Fruit fly (Drosophila melanogaster) whole organism, embryonic: ENCODE measurements around the gene CG6040.

Experiments used
- CG11093 ChIP-seq: fragments of 200-800 bp; sonication (Bioruptor generic); IDR thresholded peaks from 3 replicates; pipeline ENCODE4 v1.3.6; 2022; ENCODE audit warnings: missing biosample characterization, missing genetic modification characterization
- CG11560 ChIP-seq: fragments of 200-800 bp; sonication (Bioruptor generic); IDR thresholded peaks from 3 replicates; pipeline ENCODE4 v1.3.6; 2022; ENCODE audit warnings: missing biosample characterization, missing genetic modification characterization
- CG12236 ChIP-seq: fragments of 200-800 bp; sonication (Bioruptor generic); optimal IDR thresholded peaks from 2 replicates; lab custom pipeline; 2016; ENCODE audit warnings: missing biosample characterization, missing genetic modification characterization
- CG1233 ChIP-seq: fragments of 200-800 bp; sonication (Bioruptor generic); optimal IDR thresholded peaks from 4 replicates; lab custom pipeline; 2018; ENCODE audit warnings: missing biosample characterization, mild to moderate bottlenecking, missing genetic modification characterization
- CG12769 ChIP-seq: fragments of 200-800 bp; sonication (Bioruptor generic); optimal IDR thresholded peaks from 2 replicates; lab custom pipeline; 2019; ENCODE audit warnings: missing biosample characterization, mild to moderate bottlenecking, missing genetic modification characterization, moderate library complexity
- CG13775 ChIP-seq: fragments of 200-800 bp; sonication (Bioruptor generic); optimal IDR thresholded peaks from 3 replicates; lab custom pipeline; 2017; ENCODE audit warnings: missing biosample characterization, mild to moderate bottlenecking, missing genetic modification characterization
- CG13894 ChIP-seq: fragments of 200-800 bp; sonication (Bioruptor generic); optimal IDR thresholded peaks from 3 replicates; lab custom pipeline; 2018; ENCODE audit warnings: missing biosample characterization, mild to moderate bottlenecking, missing genetic modification characterization, moderate library complexity
- CG14014 ChIP-seq: fragments of 200-800 bp; sonication (Bioruptor generic); IDR thresholded peaks from 2 replicates; pipeline ENCODE4 v1.3.6; 2022; ENCODE audit warnings: missing biosample characterization, missing genetic modification characterization
- CG17328 ChIP-seq: fragments of 200-800 bp; sonication (Bioruptor generic); IDR thresholded peaks from 2 replicates; pipeline ENCODE4 v1.3.6; 2022; ENCODE audit warnings: missing biosample characterization, missing genetic modification characterization
- CG17359 ChIP-seq: fragments of 200-800 bp; sonication (Bioruptor generic); optimal IDR thresholded peaks from 3 replicates; lab custom pipeline; 2018; ENCODE audit warnings: missing biosample characterization, mild to moderate bottlenecking, missing genetic modification characterization, moderate library complexity
- CG17612 ChIP-seq: fragments of 200-800 bp; sonication (Bioruptor generic); IDR thresholded peaks from 2 replicates; pipeline ENCODE4 v1.3.6; 2022; ENCODE audit warnings: missing biosample characterization, missing genetic modification characterization
- CG18619 ChIP-seq: fragments of 200-800 bp; sonication (Bioruptor generic); optimal IDR thresholded peaks from 3 replicates; lab custom pipeline; 2017; ENCODE audit warnings: missing biosample characterization, mild to moderate bottlenecking, missing genetic modification characterization
- CG2129 ChIP-seq: fragments of 200-800 bp; sonication (Bioruptor generic); IDR thresholded peaks from 2 replicates; pipeline ENCODE4 v1.3.6; 2022; ENCODE audit warnings: missing biosample characterization, missing genetic modification characterization; ENCODE audit not compliant: partially characterized antibody
- CG31441 ChIP-seq: fragments of 200-800 bp; sonication (Bioruptor generic); IDR thresholded peaks from 2 replicates; pipeline ENCODE4 v1.3.6; 2022; ENCODE audit warnings: missing biosample characterization, missing genetic modification characterization
- CG4328 ChIP-seq: fragments of 200-800 bp; sonication (Bioruptor generic); optimal IDR thresholded peaks from 3 replicates; lab custom pipeline; 2017; ENCODE audit warnings: missing biosample characterization, missing genetic modification reagents, missing genetic modification characterization
- CG4360 ChIP-seq: fragments of 200-800 bp; sonication (Bioruptor generic); IDR thresholded peaks from 2 replicates; pipeline ENCODE4 v1.3.6; 2022; ENCODE audit warnings: missing biosample characterization, missing genetic modification characterization
- CG5245 ChIP-seq: fragments of 200-800 bp; sonication (Bioruptor generic); optimal IDR thresholded peaks from 3 replicates; lab custom pipeline; 2016; ENCODE audit warnings: missing biosample characterization, missing genetic modification characterization
- CG8944 ChIP-seq: fragments of 200-800 bp; sonication (Bioruptor generic); optimal IDR thresholded peaks from 3 replicates; lab custom pipeline; 2016; ENCODE audit warnings: missing biosample characterization, missing genetic modification characterization
- CG9609 ChIP-seq: fragments of 200-800 bp; sonication (Bioruptor generic); optimal IDR thresholded peaks from 3 replicates; lab custom pipeline; 2016; ENCODE audit warnings: missing biosample characterization, missing genetic modification characterization
- CG9797 ChIP-seq: fragments of 200-800 bp; sonication (Bioruptor generic); optimal IDR thresholded peaks from 3 replicates; lab custom pipeline; 2018; ENCODE audit warnings: missing biosample characterization, mild to moderate bottlenecking, missing genetic modification characterization
- CkIIα-i1 ChIP-seq: fragments of 200-800 bp; sonication (Bioruptor generic); IDR thresholded peaks from 2 replicates; pipeline ENCODE4 v1.3.6; 2022; ENCODE audit warnings: missing biosample characterization, missing genetic modification characterization
- Ets65A ChIP-seq: fragments of 200-800 bp; sonication (Bioruptor generic); peaks from one replicate; lab custom pipeline; 2016; ENCODE audit warnings: missing biosample characterization, missing genetic modification characterization
- Hr3 ChIP-seq: fragments of 200-800 bp; sonication (Bioruptor generic); optimal IDR thresholded peaks from 3 replicates; lab custom pipeline; 2016; ENCODE audit warnings: missing biosample characterization, missing genetic modification characterization
- Hr51 ChIP-seq, 2 experiments: fragments of 200-800 bp; sonication (Bioruptor generic); optimal IDR thresholded peaks; 2 replicates in 1 of 2; 3 replicates in 1 of 2; lab custom pipeline; 2016 to 2018; ENCODE audit warnings: missing biosample characterization in 2 of 2, missing genetic modification characterization in 2 of 2, mild to moderate bottlenecking in 1 of 2, moderate library complexity in 1 of 2
- Myb ChIP-seq: fragments of 200-800 bp; sonication (Bioruptor generic); optimal IDR thresholded peaks from 2 replicates; lab custom pipeline; 2016; ENCODE audit warnings: missing biosample characterization, missing genetic modification characterization
- Nf-YB ChIP-seq: fragments of 200-800 bp; sonication (Bioruptor generic); optimal IDR thresholded peaks from 3 replicates; lab custom pipeline; 2019; ENCODE audit warnings: missing biosample characterization, mild to moderate bottlenecking, missing genetic modification characterization, moderate library complexity
- Sry-β ChIP-seq: fragments of 200-800 bp; sonication (Bioruptor generic); optimal IDR thresholded peaks from 2 replicates; lab custom pipeline; 2018; ENCODE audit warnings: missing biosample characterization, mild to moderate bottlenecking, missing genetic modification characterization, moderate library complexity
- Sry-δ ChIP-seq: fragments of 200-800 bp; sonication (Bioruptor generic); optimal IDR thresholded peaks from 2 replicates; lab custom pipeline; 2016; ENCODE audit warnings: missing biosample characterization, missing genetic modification characterization
- Vsx1 ChIP-seq: fragments of 200-800 bp; sonication (Bioruptor generic); optimal IDR thresholded peaks from 2 replicates; lab custom pipeline; 2017; ENCODE audit warnings: missing biosample characterization, mild to moderate bottlenecking, missing genetic modification characterization, missing genetic modification reagents
- Xbp1 ChIP-seq: fragments of 200-800 bp; sonication (Bioruptor generic); optimal IDR thresholded peaks from 3 replicates; lab custom pipeline; 2016; ENCODE audit warnings: missing biosample characterization, mild to moderate bottlenecking, missing genetic modification characterization
- YL-1 ChIP-seq: fragments of 200-800 bp; sonication (Bioruptor generic); optimal IDR thresholded peaks from 3 replicates; lab custom pipeline; 2017; ENCODE audit warnings: missing biosample characterization, mild to moderate bottlenecking, missing genetic modification characterization
- aop ChIP-seq: fragments of 200-800 bp; sonication (Bioruptor generic); IDR thresholded peaks from 2 replicates; pipeline ENCODE4 v1.3.6; 2022; ENCODE audit warnings: missing biosample characterization, missing genetic modification characterization
- ara ChIP-seq: fragments of 200-800 bp; sonication (Bioruptor generic); IDR thresholded peaks from 2 replicates; pipeline ENCODE4 v1.3.6; 2022; ENCODE audit warnings: missing biosample characterization, missing genetic modification characterization
- ash1 ChIP-seq: fragments of 200-800 bp; sonication (Bioruptor generic); optimal IDR thresholded peaks from 2 replicates; lab custom pipeline; 2018; ENCODE audit warnings: missing biosample characterization, mild to moderate bottlenecking, missing genetic modification characterization
- bigmax ChIP-seq: fragments of 200-800 bp; sonication (Bioruptor generic); optimal IDR thresholded peaks from 2 replicates; lab custom pipeline; 2018; ENCODE audit warnings: missing biosample characterization, mild to moderate bottlenecking, missing genetic modification characterization
- bowl ChIP-seq: fragments of 200-800 bp; sonication (Bioruptor generic); IDR thresholded peaks from 2 replicates; pipeline ENCODE4 v1.3.6; 2022; ENCODE audit warnings: missing biosample characterization, missing genetic modification characterization
- croc ChIP-seq: fragments of 200-800 bp; sonication (Bioruptor generic); conservative IDR thresholded peaks from 3 replicates; pipeline ENCODE4 v1.3.6; 2022; ENCODE audit warnings: missing biosample characterization, missing genetic modification characterization
- da ChIP-seq: fragments of 200-800 bp; sonication (Bioruptor generic); optimal IDR thresholded peaks from 2 replicates; lab custom pipeline; 2016; ENCODE audit warnings: missing biosample characterization, missing genetic modification characterization
- eve ChIP-seq, 2 experiments: fragments of >200 bp; optimal IDR thresholded peaks; 2 replicates each; lab custom pipeline; 2017; ENCODE audit warnings: missing biosample characterization in 2 of 2, missing genetic modification characterization in 2 of 2
- eyg ChIP-seq: fragments of 200-800 bp; sonication (Bioruptor generic); optimal IDR thresholded peaks from 3 replicates; lab custom pipeline; 2016; ENCODE audit warnings: missing biosample characterization, missing genetic modification characterization
- fd96Cb ChIP-seq: fragments of 200-800 bp; sonication (Bioruptor generic); optimal IDR thresholded peaks from 2 replicates; lab custom pipeline; 2018; ENCODE audit warnings: missing biosample characterization, mild to moderate bottlenecking, missing genetic modification characterization, moderate library complexity
- fru ChIP-seq: fragments of >200 bp; optimal IDR thresholded peaks from 2 replicates; lab custom pipeline; 2017
- hkb ChIP-seq, 2 experiments: fragments of 200-800 bp in 1 of 2; fragments of >200 bp in 1 of 2; sonication (Bioruptor generic) in 1 of 2; IDR thresholded peaks in 1 of 2; optimal IDR thresholded peaks in 1 of 2; 2 replicates each; pipeline versions ENCODE4 v1.3.6 to Lab custom; 2017 to 2022; ENCODE audit warnings: missing biosample characterization in 1 of 2, missing genetic modification characterization in 1 of 2
- p53 ChIP-seq: fragments of 200-800 bp; sonication (Bioruptor generic); optimal IDR thresholded peaks from 2 replicates; lab custom pipeline; 2016; ENCODE audit warnings: missing biosample characterization, missing genetic modification characterization
- row ChIP-seq: fragments of 200-800 bp; sonication (Bioruptor generic); IDR thresholded peaks from 3 replicates; pipeline ENCODE4 v1.3.6; 2022; ENCODE audit warnings: missing biosample characterization, missing genetic modification characterization
- sens-2 ChIP-seq: fragments of 200-800 bp; sonication (Bioruptor generic); IDR thresholded peaks from 2 replicates; pipeline ENCODE4 v1.3.6; 2022; ENCODE audit warnings: missing biosample characterization, missing genetic modification characterization
- stc ChIP-seq: fragments of 200-800 bp; sonication (Bioruptor generic); IDR thresholded peaks from 2 replicates; pipeline ENCODE4 v1.3.6; 2022; ENCODE audit warnings: missing biosample characterization, missing genetic modification characterization
- tin ChIP-seq: fragments of 200-800 bp; sonication (Bioruptor generic); optimal IDR thresholded peaks from 3 replicates; lab custom pipeline; 2016; ENCODE audit warnings: missing biosample characterization, missing genetic modification characterization
- tna ChIP-seq: fragments of 200-800 bp; sonication (Bioruptor generic); IDR thresholded peaks from 2 replicates; pipeline ENCODE4 v1.3.6; 2022; ENCODE audit warnings: missing biosample characterization, missing genetic modification characterization; ENCODE audit not compliant: partially characterized antibody
- toy ChIP-seq: fragments of 200-800 bp; sonication (Bioruptor generic); IDR thresholded peaks from 2 replicates; pipeline ENCODE4 v1.3.6; 2022; ENCODE audit warnings: missing biosample characterization, missing genetic modification characterization

CG6040 gene

DNA sequence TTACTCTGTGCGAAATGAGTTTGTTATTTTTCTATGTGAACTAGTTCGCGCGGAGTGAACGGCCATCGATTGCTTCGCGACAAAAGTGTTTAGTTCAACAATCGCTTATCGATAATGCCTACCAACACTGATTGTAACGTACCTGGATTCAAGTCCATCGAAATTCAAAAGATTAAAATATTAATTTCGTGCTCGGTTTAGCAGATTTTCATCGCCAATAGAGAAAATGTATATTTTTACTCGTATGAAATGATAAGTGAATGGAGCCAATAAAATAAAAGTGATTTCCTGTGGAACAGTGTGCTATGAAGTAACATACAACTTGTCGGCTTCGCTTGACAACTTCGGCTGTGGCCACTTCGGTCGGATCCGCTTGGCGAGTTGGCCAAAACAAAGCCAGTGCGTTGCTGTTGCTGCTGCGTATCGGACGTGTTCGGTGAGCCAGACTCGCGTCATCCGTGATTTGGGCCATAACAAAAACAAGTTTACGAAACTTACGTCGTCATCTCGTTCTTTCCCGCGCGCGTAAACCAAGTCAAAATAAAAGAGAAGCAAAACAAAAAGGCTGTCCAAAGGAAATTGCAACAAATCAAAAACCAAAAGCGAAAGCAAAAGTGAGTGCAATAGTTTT is 83.6 kb downstream of the CG6040 start, which contains the start of the genes CG5555 and myd (continued):
- TF ChIP-seq Hr51 (GFP tag; optimal IDR thresholded peaks at IDR 0.05; lab: Kevin White, UChicago) = peak in 1 of 2 experiments; percentile 38
- TF ChIP-seq CG11560 (tag; lab: Robert Waterston, UW) = no peak
- TF ChIP-seq CG18619 (GFP tag; lab: Kevin White, UChicago) = peak; percentile 21
- TF ChIP-seq Hr3 (GFP tag; lab: Kevin White, UChicago) = peak; percentile 26
- peak in 1 of 2 experiments; percentile 85 for TF ChIP-seq eve (GFP tag; optimal IDR thresholded peaks at IDR 0.05; lab: Kevin White, UChicago)
- TF ChIP-seq Myb (GFP tag; lab: Kevin White, UChicago) = peak; percentile 90
- TF ChIP-seq CG12769 = peak; percentile 53
- TF ChIP-seq sens-2 = no peak
- TF ChIP-seq Ets65A (GFP tag; lab: Kevin White, UChicago) = no peak
- no peak for TF ChIP-seq hkb (optimal IDR thresholded peaks at IDR 0.05; lab: Kevin White, UChicago)
- TF ChIP-seq hkb (GFP tag; IDR thresholded peaks at IDR 0.05; lab: Robert Waterston, UW) = peak; percentile 38; the same call in 1 of the 2 replicates
- peak; percentile 15; the same call in 1 of the 2 replicates for TF ChIP-seq CG31441 (GFP tag; lab: Robert Waterston, UW)
- no peak for TF ChIP-seq fru
- TF ChIP-seq CG5245 = no peak
- TF ChIP-seq tna = peak; percentile 85
- peak; percentile 46 for TF ChIP-seq CG13894
- TF ChIP-seq CG12236 (GFP tag; lab: Kevin White, UChicago) = no peak
- peak; percentile 38 for TF ChIP-seq Xbp1 (GFP tag; lab: Kevin White, UChicago)
- peak; percentile 24 for TF ChIP-seq CG13775 (GFP tag; lab: Kevin White, UChicago)
- TF ChIP-seq Vsx1 (GFP tag; lab: Kevin White, UChicago) = no peak
- TF ChIP-seq toy (GFP tag; lab: Robert Waterston, UW) = no peak
- TF ChIP-seq croc = no peak
- TF ChIP-seq ara (GFP tag; lab: Robert Waterston, UW) = peak; percentile 52; the same call in 1 of the 2 replicates
- no peak for TF ChIP-seq p53 (GFP tag; lab: Kevin White, UChicago)
- TF ChIP-seq CG9609 (GFP tag; lab: Kevin White, UChicago) = peak; percentile 11
- TF ChIP-seq CG9797 = no peak
- no peak for TF ChIP-seq bigmax (GFP tag; lab: Kevin White, UChicago)
- peak; percentile 19; the same call in 1 of the 2 replicates for TF ChIP-seq bowl (GFP tag; lab: Robert Waterston, UW)
- TF ChIP-seq CG4360 (GFP tag; lab: Robert Waterston, UW) = no peak
- peak; percentile 16 for TF ChIP-seq Nf-YB (GFP tag; lab: Kevin White, UChicago)
- no peak for TF ChIP-seq fd96Cb
- peak; percentile 47; the same call in 1 of the 3 replicates for TF ChIP-seq row (GFP tag; lab: Robert Waterston, UW)
- TF ChIP-seq Sry-β (GFP tag; lab: Kevin White, UChicago) = no peak
- peak; percentile 44 for TF ChIP-seq YL-1 (GFP tag; lab: Kevin White, UChicago)
- TF ChIP-seq CG8944 = no peak
- TF ChIP-seq CkIIα-i1 = no peak
- TF ChIP-seq CG17359 = peak; percentile 30
- TF ChIP-seq CG14014 = peak; percentile 56; the same call in 1 of the 2 replicates
- TF ChIP-seq da (GFP tag; lab: Kevin White, UChicago) = no peak
- TF ChIP-seq CG1233 = no peak
- TF ChIP-seq ash1 (GFP tag; lab: Kevin White, UChicago) = no peak
- TF ChIP-seq CG17612 (GFP tag; lab: Robert Waterston, UW) = no peak
- TF ChIP-seq Sry-δ = peak; percentile 53
- TF ChIP-seq CG2129 = no peak
- no peak for TF ChIP-seq CG11093 (GFP tag; lab: Robert Waterston, UW)
- peak; percentile 45 for TF ChIP-seq eyg
- no peak for TF ChIP-seq CG4328 (GFP tag; lab: Kevin White, UChicago)
- peak; percentile 53 for TF ChIP-seq CG17328 (GFP tag; lab: Robert Waterston, UW)
- TF ChIP-seq stc (GFP tag; lab: Robert Waterston, UW) = peak; percentile 53; the same call in 1 of the 2 replicates
- TF ChIP-seq tin = no peak
- no peak for TF ChIP-seq aop
